Fruit fly (Drosophila melanogaster): ENCODE data around the gene CG14042.

DNA sequence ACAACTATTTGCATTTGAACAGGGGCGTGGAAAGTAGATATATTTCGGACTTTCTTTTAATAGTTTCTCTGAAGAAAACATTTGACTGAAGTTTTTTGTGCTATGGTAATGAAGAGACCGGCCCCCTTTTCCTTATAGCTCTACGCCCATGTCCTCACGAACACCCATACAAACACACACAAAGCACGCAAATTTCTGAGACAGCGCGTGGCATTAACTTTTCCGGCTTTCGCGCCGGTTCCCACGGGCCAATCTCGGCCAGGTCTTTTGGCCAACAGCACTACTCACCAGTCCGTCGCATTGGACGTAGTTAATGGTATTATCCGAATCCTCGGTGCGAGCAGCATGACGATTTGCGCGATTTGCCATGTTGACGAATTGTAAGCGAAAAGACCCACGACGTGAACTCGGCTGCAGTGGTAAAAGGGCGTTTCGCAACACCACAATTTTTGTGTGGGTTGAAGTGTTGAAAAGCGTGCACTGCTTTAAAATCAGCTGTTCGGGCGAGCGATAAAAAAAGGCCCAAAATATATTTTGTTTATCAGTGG lies 14.9 kb downstream of the CG14042 start, which contains the start of gene senju:
- TF ChIP-seq CG8478 (optimal IDR thresholded peaks at IDR 0.05): no peak
- TF ChIP-seq CTCF (optimal IDR thresholded peaks at IDR 0.05): peak in 1 of 2 experiments; percentile 1

All from S2 (cell line).